Worm (Caenorhabditis elegans): ENCODE measurements around the gene ncs-7.
A peak's percentile ranks its signal among the peaks of the same experiment; 100 is the strongest.

ncs-7 gene

DNA sequence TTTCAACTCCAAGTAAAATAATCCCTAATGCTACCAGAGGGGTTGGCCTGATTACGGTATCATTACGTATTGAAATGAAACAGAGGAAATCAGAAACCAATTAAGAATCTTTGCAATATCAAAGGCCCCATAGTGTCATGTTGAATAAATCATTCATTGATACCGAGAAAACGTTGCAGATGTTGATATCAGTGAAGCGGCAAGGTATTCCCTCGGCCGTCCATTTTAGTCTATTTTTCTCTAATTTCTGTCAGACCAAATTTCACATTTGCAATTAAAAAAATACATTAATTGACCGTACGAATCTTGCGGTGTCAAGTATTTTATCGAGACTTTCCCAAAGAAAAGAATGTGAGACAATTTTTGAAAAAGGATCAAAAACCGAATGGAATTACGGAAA, 19.9 kb downstream of the ncs-7 start:
- TF ChIP-seq aptf-3 (GFP tag; IDR thresholded peaks at IDR 0.05), result no peak

DNA sequence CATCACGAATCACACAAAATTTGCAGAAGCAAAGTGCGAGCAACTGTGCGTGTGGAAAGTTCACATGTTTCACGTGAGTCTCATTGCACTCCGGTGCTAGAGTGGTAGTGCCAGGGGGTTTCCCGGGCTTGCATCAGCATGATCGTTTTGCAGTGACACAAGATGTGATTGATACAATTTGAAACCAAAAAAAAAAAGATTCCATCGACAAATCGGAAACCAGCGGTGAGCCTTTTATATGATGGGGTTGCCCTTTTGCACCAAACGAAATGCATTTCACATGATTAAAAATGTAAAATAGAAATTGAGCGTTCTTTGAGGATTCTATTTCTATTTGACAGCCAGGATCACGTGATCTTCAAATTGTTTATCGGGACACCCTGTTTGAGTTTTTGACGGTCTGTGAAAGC, 22.0 kb downstream of the ncs-7 start:
- peak; percentile 67 for TF ChIP-seq nhr-80 (tag; optimal IDR thresholded peaks at IDR 0.05)
- TF ChIP-seq cebp-1 (GFP tag; IDR thresholded peaks at IDR 0.05), result no peak
- no peak for TF ChIP-seq cebp-1 (tag; optimal IDR thresholded peaks at IDR 0.05)
- TF ChIP-seq ztf-22 (GFP tag; optimal IDR thresholded peaks at IDR 0.05), result peak; percentile 86
- no peak for TF ChIP-seq F23B12.7 (tag; optimal IDR thresholded peaks at IDR 0.05; ENCODE audit: insufficient read depth)
- peak; percentile 46 for TF ChIP-seq somi-1 (GFP tag; optimal IDR thresholded peaks at IDR 0.05)
- TF ChIP-seq B0336.3 (GFP tag; IDR thresholded peaks at IDR 0.05), result peak; percentile 52; the same call in 1 of the 2 replicates
- peak; percentile 57 for TF ChIP-seq lin-40 (tag; optimal IDR thresholded peaks at IDR 0.05)
- TF ChIP-seq let-607 (tag; optimal IDR thresholded peaks at IDR 0.05), result peak; percentile 4 to 38
- TF ChIP-seq ceh-40 (GFP tag; IDR thresholded peaks at IDR 0.05), result no peak
- no peak for TF ChIP-seq nfya-2 (GFP tag; IDR thresholded peaks at IDR 0.05)
- TF ChIP-seq F22D6.2 (tag; optimal IDR thresholded peaks at IDR 0.05), result peak; percentile 17
- TF ChIP-seq nhr-90 (tag; optimal IDR thresholded peaks at IDR 0.05), result peak; percentile 26
- TF ChIP-seq K12H6.12 (tag; optimal IDR thresholded peaks at IDR 0.05), result no peak
- peak; percentile 14 for TF ChIP-seq tbp1 (GFP tag; optimal IDR thresholded peaks at IDR 0.05)
- TF ChIP-seq madf-10 (tag; optimal IDR thresholded peaks at IDR 0.05), result peak; percentile 12
- TF ChIP-seq ztf-26 (tag; optimal IDR thresholded peaks at IDR 0.05), result peak; percentile 9
- TF ChIP-seq atf-7 (tag; optimal IDR thresholded peaks at IDR 0.05), result peak; percentile 86
- peak; percentile 15 for TF ChIP-seq attf-5 (GFP tag; optimal IDR thresholded peaks at IDR 0.05)
- TF ChIP-seq Y95B8A.8 (GFP tag; IDR thresholded peaks at IDR 0.05), result no peak
- TF ChIP-seq dox-1 (GFP tag; IDR thresholded peaks at IDR 0.05), result 0 out of 2 replicates have a peak, but pooled peaks have one; percentile 32
- no peak for TF ChIP-seq sptf-2 (GFP tag; optimal IDR thresholded peaks at IDR 0.05)
- 0 out of 2 replicates have a peak, but pooled peaks have one; percentile 25 for TF ChIP-seq pbrm-1 (GFP tag; IDR thresholded peaks at IDR 0.05)
- TF ChIP-seq F52B5.7 (tag; optimal IDR thresholded peaks at IDR 0.05), result no peak

DNA sequence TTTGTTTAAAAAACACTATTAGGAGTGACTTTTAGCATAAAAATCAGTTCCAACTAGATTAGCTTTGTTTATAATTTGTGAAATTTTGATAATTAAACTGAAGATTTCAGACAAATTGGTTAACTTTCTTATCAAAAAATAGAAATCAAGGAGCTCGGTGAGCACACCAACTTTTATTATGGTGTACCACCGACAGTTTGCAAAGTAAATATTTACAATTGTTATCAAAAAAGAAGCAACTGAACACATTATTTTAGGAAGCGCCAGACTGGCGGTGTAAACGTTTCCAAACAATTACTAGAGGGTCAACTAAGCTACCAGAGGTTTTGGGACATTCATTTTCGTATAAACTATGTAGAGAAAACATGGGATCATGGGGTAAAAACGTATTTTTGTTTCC, 23.2 kb downstream of the ncs-7 start:
- peak; percentile 30 for TF ChIP-seq pha-4 (tag; optimal IDR thresholded peaks at IDR 0.05)
- TF ChIP-seq aptf-3 (GFP tag; IDR thresholded peaks at IDR 0.05), result no peak

DNA sequence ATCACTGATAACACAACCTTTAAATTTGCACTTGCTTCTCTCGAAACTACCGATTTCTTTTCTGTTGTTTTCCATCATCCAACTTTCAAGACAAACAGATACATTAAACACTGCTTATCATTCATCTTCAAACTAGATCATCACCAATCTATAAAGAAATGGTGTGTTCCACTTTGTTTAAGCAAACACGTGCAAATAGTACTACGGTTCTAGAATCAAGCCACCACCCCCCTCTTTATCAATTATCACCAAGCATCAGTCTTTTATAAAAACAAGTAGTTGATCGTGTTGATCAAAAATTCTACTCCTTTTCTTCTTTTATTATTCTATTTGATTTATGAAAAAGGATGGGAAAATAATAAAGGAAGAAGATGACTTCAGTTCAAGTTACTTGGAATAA, 24.1 kb downstream of the ncs-7 start:
- TF ChIP-seq attf-5 (GFP tag; optimal IDR thresholded peaks at IDR 0.05) (no peak), hmg-20 (GFP tag; IDR thresholded peaks at IDR 0.05) (no peak), him-1 (tag; optimal IDR thresholded peaks at IDR 0.05) (no peak)

DNA sequence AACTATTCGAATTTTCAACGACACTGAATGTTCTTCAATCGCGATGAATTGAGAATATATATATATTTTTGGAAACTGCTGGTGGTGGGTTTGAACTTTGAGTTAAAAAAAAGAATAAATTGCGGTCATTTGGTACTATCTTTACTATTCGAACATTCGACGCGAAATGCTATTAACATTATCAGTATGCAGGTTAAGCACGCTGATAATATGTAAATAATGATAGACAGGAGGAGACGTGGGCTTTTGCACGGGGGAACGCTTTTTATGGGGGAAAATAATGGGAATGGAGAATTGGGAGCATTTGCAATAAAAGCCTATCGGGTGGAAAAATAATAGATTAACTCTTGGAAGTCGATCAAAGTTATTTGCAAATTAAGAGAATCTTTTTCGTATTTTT, 24.6 kb downstream of the ncs-7 start:
- peak; percentile 46 for TF ChIP-seq nhr-80 (tag; optimal IDR thresholded peaks at IDR 0.05)
- TF ChIP-seq attf-3 (GFP tag; conservative IDR thresholded peaks at IDR 0.05), result no peak
- TF ChIP-seq pha-4 (tag; optimal IDR thresholded peaks at IDR 0.05), result no peak
- TF ChIP-seq Y95B8A.8 (GFP tag; IDR thresholded peaks at IDR 0.05), result no peak

DNA sequence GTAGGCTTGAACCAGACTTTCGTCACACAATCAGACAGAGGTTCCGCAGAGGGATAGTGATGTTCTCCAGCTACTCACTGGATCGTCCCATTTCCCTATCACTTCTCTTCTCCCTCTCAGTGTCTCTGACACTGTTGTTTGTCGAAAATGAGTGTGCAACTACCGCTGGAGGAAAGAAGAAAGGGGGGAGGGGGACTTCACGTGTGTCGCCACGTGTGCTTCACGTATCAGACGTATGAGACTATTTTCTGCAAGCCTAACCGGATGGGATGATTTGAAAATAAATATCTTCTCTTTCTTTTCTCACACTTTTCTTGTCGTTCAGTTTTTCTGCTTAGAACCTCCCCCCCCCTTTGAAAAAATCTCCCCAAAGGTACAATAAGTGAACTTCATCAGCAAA, 26.4 kb downstream of the ncs-7 start, which contains the start of gene H18N23.2:
H18N23.2 (minus strand) TSS at position 82 of the 400 bp plus-strand sequence.
- no peak for TF ChIP-seq F23B12.7 (tag; optimal IDR thresholded peaks at IDR 0.05; ENCODE audit: insufficient read depth)
- TF ChIP-seq hmg-1.2 (GFP tag; IDR thresholded peaks at IDR 0.05), result no peak
- peak; percentile 10 for TF ChIP-seq ceh-27 (GFP tag; optimal IDR thresholded peaks at IDR 0.05)
- peak; percentile 21 for TF ChIP-seq F22D6.2 (tag; optimal IDR thresholded peaks at IDR 0.05)
- peak; percentile 81 for TF ChIP-seq somi-1 (GFP tag; optimal IDR thresholded peaks at IDR 0.05)
- peak; percentile 52; the same call in 1 of the 2 replicates for TF ChIP-seq K11D2.4 (GFP tag; IDR thresholded peaks at IDR 0.05)
- TF ChIP-seq ztf-26 (tag; optimal IDR thresholded peaks at IDR 0.05), result peak; percentile 77
- TF ChIP-seq ztf-22 (GFP tag; optimal IDR thresholded peaks at IDR 0.05), result no peak
- TF ChIP-seq Y95B8A.8 (GFP tag; IDR thresholded peaks at IDR 0.05), result no peak
- peak; percentile 19 for TF ChIP-seq nhr-80 (tag; optimal IDR thresholded peaks at IDR 0.05)
- peak; percentile 4 for TF ChIP-seq sdz-38 (tag; optimal IDR thresholded peaks at IDR 0.05)
- TF ChIP-seq hrde-1 (tag; optimal IDR thresholded peaks at IDR 0.05; ENCODE audit: borderline replicate concordance), result no peak
- TF ChIP-seq atf-7 (tag; optimal IDR thresholded peaks at IDR 0.05), result no peak
